Fruit fly (Drosophila melanogaster) whole organism, embryonic: ENCODE results near the gene Patr-1.

Source experiments
- Awh ChIP-seq: fragments of 200-800 bp; sonication (Bioruptor generic); IDR thresholded peaks from 2 replicates; pipeline ENCODE4, ENCODE4 v1.3.6; 2022; ENCODE audit warnings: missing biosample characterization, missing genetic modification characterization
- BEAF-32 ChIP-seq: fragments of 200-800 bp; sonication (Bioruptor generic); optimal IDR thresholded peaks from 3 replicates; lab custom pipeline; 2017; ENCODE audit warnings: missing biosample characterization, missing genetic modification characterization, mild to moderate bottlenecking, moderate library complexity, missing genetic modification reagents
- Bgb ChIP-seq: fragments of 200-800 bp; sonication (Bioruptor generic); IDR thresholded peaks from 2 replicates; pipeline ENCODE4 v1.3.6; 2022; ENCODE audit warnings: missing biosample characterization, missing genetic modification characterization; ENCODE audit not compliant: partially characterized antibody
- C15 ChIP-seq: fragments of 200-800 bp; sonication (Bioruptor generic); IDR thresholded peaks from 3 replicates; pipeline ENCODE4 v1.3.6; 2022; ENCODE audit warnings: missing biosample characterization, missing genetic modification characterization
- CG10366 ChIP-seq: fragments of 200-800 bp; sonication (Bioruptor generic); IDR thresholded peaks from 2 replicates; pipeline ENCODE4 v1.3.6; 2022; ENCODE audit warnings: missing biosample characterization, missing genetic modification characterization
- CG12104 ChIP-seq: fragments of 200-800 bp; sonication (Bioruptor generic); optimal IDR thresholded peaks from 3 replicates; lab custom pipeline; 2016; ENCODE audit warnings: missing biosample characterization, missing genetic modification characterization
- CG12236 ChIP-seq: fragments of 200-800 bp; sonication (Bioruptor generic); optimal IDR thresholded peaks from 2 replicates; lab custom pipeline; 2016; ENCODE audit warnings: missing biosample characterization, missing genetic modification characterization
- CG13287 ChIP-seq: fragments of 200-800 bp; sonication (Bioruptor generic); IDR thresholded peaks from 2 replicates; pipeline ENCODE4 v1.3.6; 2022; ENCODE audit warnings: missing biosample characterization, missing genetic modification characterization; ENCODE audit not compliant: partially characterized antibody
- CG17359 ChIP-seq: fragments of 200-800 bp; sonication (Bioruptor generic); optimal IDR thresholded peaks from 3 replicates; lab custom pipeline; 2018; ENCODE audit warnings: missing biosample characterization, mild to moderate bottlenecking, missing genetic modification characterization, moderate library complexity
- CG17829 ChIP-seq: fragments of 200-800 bp; optimal IDR thresholded peaks from 2 replicates; lab custom pipeline; 2019; ENCODE audit warnings: missing biosample characterization, mild to moderate bottlenecking, missing genetic modification characterization, moderate library complexity
- CG1792 ChIP-seq: fragments of 200-800 bp; sonication (Bioruptor generic); optimal IDR thresholded peaks from 2 replicates; lab custom pipeline; 2016; ENCODE audit warnings: missing biosample characterization, missing genetic modification characterization
- CG18262 ChIP-seq: fragments of 200-800 bp; optimal IDR thresholded peaks from 3 replicates; lab custom pipeline; 2019; ENCODE audit warnings: missing biosample characterization, mild to moderate bottlenecking, missing genetic modification characterization, moderate library complexity
- CG2202 ChIP-seq: fragments of 200-800 bp; sonication (Bioruptor generic); optimal IDR thresholded peaks from 2 replicates; lab custom pipeline; 2018; ENCODE audit warnings: missing biosample characterization, mild to moderate bottlenecking, missing genetic modification characterization
- CG34422 ChIP-seq: fragments of 200-800 bp; sonication (Bioruptor generic); IDR thresholded peaks from 3 replicates; pipeline ENCODE4 v1.3.6; 2022; ENCODE audit warnings: missing biosample characterization, missing genetic modification characterization
- CG4328 ChIP-seq: fragments of 200-800 bp; sonication (Bioruptor generic); optimal IDR thresholded peaks from 3 replicates; lab custom pipeline; 2017; ENCODE audit warnings: missing biosample characterization, missing genetic modification reagents, missing genetic modification characterization
- CG4617 ChIP-seq: fragments of 200-800 bp; sonication (Bioruptor generic); optimal IDR thresholded peaks from 3 replicates; lab custom pipeline; 2016; ENCODE audit warnings: missing biosample characterization, missing genetic modification characterization, borderline replicate concordance
- CG8281 ChIP-seq: fragments of 200-800 bp; sonication (Bioruptor generic); optimal IDR thresholded peaks from 2 replicates; lab custom pipeline; 2018; ENCODE audit warnings: missing biosample characterization, mild to moderate bottlenecking, missing genetic modification characterization, moderate library complexity
- CG8359 ChIP-seq: fragments of 200-800 bp; sonication (Bioruptor generic); optimal IDR thresholded peaks from 2 replicates; lab custom pipeline; 2017; ENCODE audit warnings: missing biosample characterization, mild to moderate bottlenecking, missing genetic modification characterization, borderline replicate concordance
- CG9215 ChIP-seq: fragments of 200-800 bp; sonication (Bioruptor generic); IDR thresholded peaks from 2 replicates; pipeline ENCODE4 v1.3.6; 2022; ENCODE audit warnings: missing biosample characterization, missing genetic modification characterization
- CG9876 ChIP-seq: fragments of 200-800 bp; sonication (Bioruptor generic); optimal IDR thresholded peaks from 2 replicates; lab custom pipeline; 2016; ENCODE audit warnings: missing biosample characterization, missing genetic modification characterization
- Dip2 ChIP-seq: fragments of 200-800 bp; sonication (Bioruptor generic); IDR thresholded peaks from 2 replicates; pipeline ENCODE4 v1.3.6; 2022; ENCODE audit warnings: missing biosample characterization, missing genetic modification characterization
- Gsc ChIP-seq: fragments of 200-800 bp; sonication (Bioruptor generic); IDR thresholded peaks from 2 replicates; pipeline ENCODE4 v1.3.6; 2022; ENCODE audit warnings: missing biosample characterization, missing genetic modification characterization
- Myb ChIP-seq: fragments of 200-800 bp; sonication (Bioruptor generic); optimal IDR thresholded peaks from 2 replicates; lab custom pipeline; 2016; ENCODE audit warnings: missing biosample characterization, missing genetic modification characterization
- Ssrp ChIP-seq: fragments of 200-800 bp; sonication (Bioruptor generic); optimal IDR thresholded peaks from 2 replicates; lab custom pipeline; 2018; ENCODE audit warnings: missing biosample characterization, mild to moderate bottlenecking, missing genetic modification characterization, moderate library complexity
- ash1 ChIP-seq: fragments of 200-800 bp; sonication (Bioruptor generic); optimal IDR thresholded peaks from 2 replicates; lab custom pipeline; 2018; ENCODE audit warnings: missing biosample characterization, mild to moderate bottlenecking, missing genetic modification characterization
- ato ChIP-seq: fragments of 200-800 bp; sonication (Bioruptor generic); IDR thresholded peaks from 2 replicates; pipeline ENCODE4 v1.3.6; 2022; ENCODE audit warnings: missing biosample characterization, missing genetic modification characterization; ENCODE audit not compliant: partially characterized antibody
- bbx ChIP-seq: fragments of 200-800 bp; sonication (Bioruptor generic); IDR thresholded peaks from 2 replicates; pipeline ENCODE4 v1.3.6; 2022; ENCODE audit warnings: missing biosample characterization, missing genetic modification characterization; ENCODE audit not compliant: partially characterized antibody
- eyg ChIP-seq: fragments of 200-800 bp; sonication (Bioruptor generic); optimal IDR thresholded peaks from 3 replicates; lab custom pipeline; 2016; ENCODE audit warnings: missing biosample characterization, missing genetic modification characterization
- fd3F ChIP-seq: fragments of 200-800 bp; sonication (Bioruptor generic); optimal IDR thresholded peaks from 2 replicates; lab custom pipeline; 2018; ENCODE audit warnings: missing biosample characterization, mild to moderate bottlenecking, missing genetic modification characterization, moderate library complexity
- fd64A ChIP-seq: fragments of 200-800 bp; sonication (Bioruptor generic); optimal IDR thresholded peaks from 3 replicates; lab custom pipeline; 2018; ENCODE audit warnings: missing biosample characterization, mild to moderate bottlenecking, missing genetic modification characterization
- jigr1 ChIP-seq: fragments of 200-800 bp; sonication (Bioruptor generic); IDR thresholded peaks from 3 replicates; pipeline ENCODE4 v1.3.6; 2022; ENCODE audit warnings: missing biosample characterization, missing genetic modification characterization
- kay ChIP-seq: fragments of 200-800 bp; sonication (Bioruptor generic); optimal IDR thresholded peaks from 2 replicates; lab custom pipeline; 2016; ENCODE audit warnings: missing biosample characterization, missing genetic modification characterization
- lab ChIP-seq: fragments of 200-800 bp; sonication (Bioruptor generic); optimal IDR thresholded peaks from 3 replicates; lab custom pipeline; 2017; ENCODE audit warnings: missing biosample characterization, missing genetic modification characterization, mild to moderate bottlenecking, moderate library complexity, missing genetic modification reagents
- mirr ChIP-seq: fragments of 200-800 bp; sonication (Bioruptor generic); optimal IDR thresholded peaks from 3 replicates; lab custom pipeline; 2018; ENCODE audit warnings: missing biosample characterization, mild to moderate bottlenecking, missing genetic modification characterization
- org-1 ChIP-seq: fragments of 200-800 bp; sonication (Bioruptor generic); optimal IDR thresholded peaks from 2 replicates; lab custom pipeline; 2017; ENCODE audit warnings: missing biosample characterization, missing genetic modification characterization
- pan ChIP-seq, 4 experiments: fragments of >200 bp in 3 of 4; fragments of 200-800 bp in 1 of 4; sonication (Bioruptor generic) in 1 of 4; optimal IDR thresholded peaks in 3 of 4; IDR thresholded peaks in 1 of 4; 2 replicates each; pipeline versions ENCODE4 v1.3.6 to Lab custom; 2017 to 2022; ENCODE audit warnings: missing biosample characterization in 2 of 4, missing genetic modification characterization in 2 of 4, mixed read lengths in 1 of 4
- pnt ChIP-seq: fragments of 200-800 bp; sonication (Bioruptor generic); optimal IDR thresholded peaks from 3 replicates; lab custom pipeline; 2016; ENCODE audit warnings: missing biosample characterization, missing genetic modification characterization
- ranshi ChIP-seq: fragments of 200-800 bp; sonication (Bioruptor generic); IDR thresholded peaks from 2 replicates; pipeline ENCODE4 v1.3.6; 2022; ENCODE audit warnings: missing biosample characterization, missing genetic modification characterization
- sima ChIP-seq: fragments of 200-800 bp; sonication (Bioruptor generic); optimal IDR thresholded peaks from 2 replicates; lab custom pipeline; 2016; ENCODE audit warnings: missing biosample characterization, missing genetic modification characterization
- sr ChIP-seq: fragments of 200-800 bp; sonication (Bioruptor generic); IDR thresholded peaks from 3 replicates; pipeline ENCODE4 v1.3.6; 2022; ENCODE audit warnings: missing biosample characterization, missing genetic modification characterization
- stwl ChIP-seq: fragments of 200-800 bp; sonication (Bioruptor generic); optimal IDR thresholded peaks from 3 replicates; lab custom pipeline; 2018; ENCODE audit warnings: missing biosample characterization, mild to moderate bottlenecking, missing genetic modification characterization, moderate library complexity
- tll ChIP-seq, 2 experiments: fragments of 200-800 bp in 1 of 2; fragments of >200 bp in 1 of 2; sonication (Bioruptor generic) in 1 of 2; optimal IDR thresholded peaks; 2 replicates each; lab custom pipeline; 2017 to 2019; ENCODE audit warnings: missing biosample characterization in 2 of 2, missing genetic modification characterization in 2 of 2, mild to moderate bottlenecking in 1 of 2, moderate library complexity in 1 of 2
- tx ChIP-seq: fragments of 200-800 bp; sonication (Bioruptor generic); optimal IDR thresholded peaks from 2 replicates; lab custom pipeline; 2016; ENCODE audit warnings: missing biosample characterization, missing genetic modification characterization
- vnd ChIP-seq: fragments of 200-800 bp; sonication (Bioruptor generic); IDR thresholded peaks from 3 replicates; pipeline ENCODE4 v1.3.6; 2022; ENCODE audit warnings: missing biosample characterization, missing genetic modification characterization; ENCODE audit not compliant: partially characterized antibody
- vvl ChIP-seq: fragments of 200-800 bp; sonication (Bioruptor generic); IDR thresholded peaks from 2 replicates; pipeline ENCODE4 v1.3.6; 2022; ENCODE audit warnings: missing biosample characterization, missing genetic modification characterization
- wdn ChIP-seq: fragments of 200-800 bp; sonication (Bioruptor generic); IDR thresholded peaks from 2 replicates; pipeline ENCODE4 v1.3.6; 2022; ENCODE audit warnings: missing biosample characterization, missing genetic modification characterization
- z ChIP-seq: fragments of 200-800 bp; sonication (Bioruptor generic); IDR thresholded peaks from 3 replicates; pipeline ENCODE4 v1.3.6; 2022; ENCODE audit warnings: missing biosample characterization, missing genetic modification characterization

Patr-1 gene

DNA sequence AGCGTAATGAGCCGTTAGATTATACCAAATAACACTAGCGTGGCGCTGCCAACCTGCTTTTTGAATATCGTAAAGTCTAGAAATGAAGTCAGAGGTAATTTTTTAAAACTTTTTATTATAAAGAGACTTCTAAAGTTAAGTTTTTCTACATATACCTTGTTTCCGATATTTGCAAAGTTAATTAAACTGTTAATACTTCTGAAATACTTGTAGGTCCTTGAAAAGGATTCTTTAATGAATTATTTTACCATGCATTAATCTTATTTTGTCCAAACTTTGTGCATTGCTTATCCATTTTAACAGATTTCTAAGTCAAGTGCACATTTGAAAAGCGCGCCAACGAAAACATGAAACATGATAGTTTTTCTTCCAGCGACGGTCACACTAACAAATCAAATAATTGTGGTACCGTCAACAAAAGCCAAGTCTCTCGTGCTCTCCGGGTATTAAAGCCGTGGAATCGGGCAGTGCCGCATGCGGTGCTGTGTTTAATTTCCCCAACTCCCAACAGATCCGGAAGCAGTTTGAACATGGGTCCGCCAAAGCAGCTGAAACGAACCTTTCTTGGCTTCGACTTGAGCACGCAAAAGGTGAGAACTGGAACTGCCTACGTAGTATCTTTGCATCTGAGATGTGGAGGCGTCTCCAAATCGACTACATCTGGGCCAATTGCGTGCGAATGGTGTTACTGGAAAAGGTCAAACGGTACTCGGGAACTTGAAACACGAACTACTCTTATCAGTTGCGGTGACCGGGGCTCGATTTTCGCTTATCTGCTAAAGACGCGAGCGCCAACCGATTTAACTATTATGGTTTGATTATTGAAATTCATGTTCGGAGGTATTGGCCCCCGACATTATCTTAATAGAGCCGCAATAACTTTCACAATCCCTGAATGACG lies 47.1 kb upstream of the Patr-1 start, which contains the start of the genes EMC2A and CG3534:
EMC2A (minus strand) TSS at position 13 of the 901 bp plus-strand sequence.
CG3534 (plus strand) TSS at position 388 of the 901 bp plus-strand sequence.
- TF ChIP-seq CG12104 (GFP tag; lab: Kevin White, UChicago) = peak; percentile 2
- TF ChIP-seq pnt (GFP tag; lab: Kevin White, UChicago) = no peak
- TF ChIP-seq lab (GFP tag; lab: Kevin White, UChicago) = peak; percentile 11
- no peak for TF ChIP-seq tx (GFP tag; lab: Kevin White, UChicago)
- TF ChIP-seq CG17359 (tag; lab: Kevin White, UChicago) = peak; percentile 8
- TF ChIP-seq sr (GFP tag; lab: Robert Waterston, UW) = no peak
- TF ChIP-seq BEAF-32 (GFP tag; lab: Kevin White, UChicago) = peak; percentile 10
- TF ChIP-seq CG34422 (GFP tag; lab: Robert Waterston, UW) = no peak
- no peak for TF ChIP-seq pan (optimal IDR thresholded peaks at IDR 0.05; lab: Kevin White, UChicago)
- no peak for TF ChIP-seq pan (GFP tag; optimal IDR thresholded peaks at IDR 0.05 in 1 of 2, IDR thresholded peaks at IDR 0.05 in 1 of 2)
- TF ChIP-seq fd3F (GFP tag; lab: Kevin White, UChicago) = no peak
- no peak for TF ChIP-seq CG1792 (GFP tag; lab: Kevin White, UChicago)
- 0 out of 2 replicates have a peak, but pooled peaks have one; percentile 18 for TF ChIP-seq Awh (GFP tag; lab: Robert Waterston, UW)
- no peak for TF ChIP-seq Dip2 (GFP tag; lab: Robert Waterston, UW)
- peak; percentile 15 for TF ChIP-seq CG4617
- peak; percentile 49 for TF ChIP-seq CG18262 (tag; lab: Kevin White, UChicago)
- 0 out of 2 replicates have a peak, but pooled peaks have one; percentile 47 for TF ChIP-seq ranshi (GFP tag; lab: Robert Waterston, UW)
- no peak for TF ChIP-seq z (GFP tag; lab: Robert Waterston, UW)
- TF ChIP-seq sima (GFP tag; lab: Kevin White, UChicago) = no peak
- peak; percentile 16; the same call in 1 of the 2 replicates for TF ChIP-seq bbx
- no peak for TF ChIP-seq ato (GFP tag; lab: Robert Waterston, UW)
- TF ChIP-seq ash1 (GFP tag; lab: Kevin White, UChicago) = no peak
- peak; percentile 51 for TF ChIP-seq CG17829 (tag; lab: Kevin White, UChicago)
- TF ChIP-seq org-1 (GFP tag; lab: Kevin White, UChicago) = no peak
- no peak for TF ChIP-seq CG4328 (GFP tag; lab: Kevin White, UChicago)
- TF ChIP-seq wdn (GFP tag; lab: Robert Waterston, UW) = no peak
- TF ChIP-seq CG8359 (GFP tag; lab: Kevin White, UChicago) = no peak
- TF ChIP-seq Myb (GFP tag; lab: Kevin White, UChicago) = peak; percentile 37
- no peak for TF ChIP-seq eyg (GFP tag; lab: Kevin White, UChicago)
- no peak for TF ChIP-seq mirr (GFP tag; lab: Kevin White, UChicago)
- no peak for TF ChIP-seq jigr1 (GFP tag; lab: Robert Waterston, UW)
- TF ChIP-seq CG13287 (GFP tag; lab: Robert Waterston, UW) = peak; percentile 26; the same call in 1 of the 2 replicates
- peak; percentile 76 for TF ChIP-seq stwl (tag; lab: Kevin White, UChicago)
- no peak for TF ChIP-seq C15 (GFP tag; lab: Robert Waterston, UW)
- no peak; the same call in 1 of the 2 replicates for TF ChIP-seq Bgb
- TF ChIP-seq CG2202 (tag; lab: Kevin White, UChicago) = no peak
- no peak for TF ChIP-seq CG12236 (GFP tag; lab: Kevin White, UChicago)
- peak in 1 of 2 experiments; percentile 34 for TF ChIP-seq tll (GFP tag; optimal IDR thresholded peaks at IDR 0.05; lab: Kevin White, UChicago)
- TF ChIP-seq Gsc = no peak
- 0 out of 2 replicates have a peak, but pooled peaks have one; percentile 20 for TF ChIP-seq CG9215 (GFP tag; lab: Robert Waterston, UW)
- no peak for TF ChIP-seq CG8281
- no peak for TF ChIP-seq fd64A
- no peak for TF ChIP-seq vnd
- no peak for TF ChIP-seq CG9876 (GFP tag; lab: Kevin White, UChicago)
- TF ChIP-seq vvl (GFP tag; lab: Robert Waterston, UW) = peak; percentile 18; the same call in 1 of the 2 replicates
- TF ChIP-seq Ssrp = no peak
- no peak for TF ChIP-seq kay (GFP tag; lab: Kevin White, UChicago)
- no peak for TF ChIP-seq CG10366 (GFP tag; lab: Robert Waterston, UW)
